Worm (Caenorhabditis elegans) whole organism, young adult: ENCODE data around the gene zig-8.

Source experiments
- B0261.1 ChIP-seq: sonication (generic microtip); optimal IDR thresholded peaks from 2 replicates; lab custom pipeline; 2016; ENCODE audit warnings: mild to moderate bottlenecking, missing genetic modification characterization, moderate library complexity, missing compliant biosample characterization
- F33H1.4 ChIP-seq: fragments of 200-800 bp; sonication (Bioruptor generic); IDR thresholded peaks from 2 replicates; pipeline ENCODE4 v1.3.6; 2022; ENCODE audit warnings: missing genetic modification reagents, missing genetic modification characterization, missing compliant biosample characterization
- K11D2.4 ChIP-seq: fragments of 200-800 bp; sonication (Bioruptor generic); IDR thresholded peaks from 2 replicates; pipeline ENCODE4 v1.3.6; 2022; ENCODE audit warnings: missing genetic modification reagents, missing genetic modification characterization, missing compliant biosample characterization
- T26A5.8 ChIP-seq: sonication (generic microtip); optimal IDR thresholded peaks from 2 replicates; lab custom pipeline; 2016; ENCODE audit warnings: missing genetic modification characterization, missing compliant biosample characterization
- Y53F4B.3 ChIP-seq: fragments of 200-800 bp; sonication (Bioruptor generic); IDR thresholded peaks from 2 replicates; pipeline ENCODE4 v1.3.6; 2022; ENCODE audit warnings: missing genetic modification reagents, missing genetic modification characterization, missing compliant biosample characterization
- Y67H2A.10 ChIP-seq: fragments of 200-800 bp; sonication (Bioruptor generic); conservative IDR thresholded peaks from 2 replicates; pipeline ENCODE4 v1.3.6; 2022; ENCODE audit warnings: missing genetic modification reagents, missing genetic modification characterization, missing compliant biosample characterization
- ZK185.1 ChIP-seq: sonication (generic microtip); optimal IDR thresholded peaks from 2 replicates; lab custom pipeline; 2016; ENCODE audit warnings: mild to moderate bottlenecking, missing genetic modification characterization, missing compliant biosample characterization; ENCODE audit not compliant: poor library complexity, severe bottlenecking
- akir-1 ChIP-seq: fragments of 200-800 bp; sonication (Bioruptor generic); optimal IDR thresholded peaks from 2 replicates; lab custom pipeline; 2018; ENCODE audit warnings: mild to moderate bottlenecking, missing genetic modification characterization, moderate library complexity, missing compliant biosample characterization
- atf-7 ChIP-seq: sonication (generic microtip); optimal IDR thresholded peaks from 2 replicates; lab custom pipeline; 2017; ENCODE audit warnings: mild to moderate bottlenecking, missing genetic modification characterization, missing compliant biosample characterization
- attf-6 ChIP-seq: fragments of 200-800 bp; sonication (Bioruptor generic); IDR thresholded peaks from 2 replicates; pipeline ENCODE4 v1.3.6; 2022; ENCODE audit warnings: missing genetic modification reagents, missing genetic modification characterization, missing compliant biosample characterization
- bed-1 ChIP-seq: fragments of 200-800 bp; sonication (Bioruptor generic); IDR thresholded peaks from 2 replicates; pipeline ENCODE4 v1.3.6; 2022; ENCODE audit warnings: missing genetic modification reagents, missing genetic modification characterization, missing compliant biosample characterization
- cebp-1 ChIP-seq, 2 experiments: fragments of 200-800 bp in 1 of 2; sonication (Bioruptor generic) in 1 of 2; sonication (generic microtip) in 1 of 2; IDR thresholded peaks in 1 of 2; optimal IDR thresholded peaks in 1 of 2; 2 replicates each; pipeline versions ENCODE4 v1.3.6 to Lab custom; 2017 to 2022; ENCODE audit warnings: missing compliant biosample characterization in 2 of 2, missing genetic modification characterization in 2 of 2, mild to moderate bottlenecking in 1 of 2, missing genetic modification reagents in 1 of 2, moderate library complexity in 1 of 2
- cebp-2 ChIP-seq: fragments of 200-800 bp; sonication (Bioruptor generic); IDR thresholded peaks from 2 replicates; pipeline ENCODE4 v1.3.6; 2022; ENCODE audit warnings: missing genetic modification characterization, missing compliant biosample characterization
- ceh-27 ChIP-seq: fragments of 200-800 bp; sonication (Bioruptor generic); optimal IDR thresholded peaks from 2 replicates; lab custom pipeline; 2018; ENCODE audit warnings: mild to moderate bottlenecking, missing genetic modification characterization, moderate library complexity, missing compliant biosample characterization
- ceh-91 ChIP-seq: fragments of 200-800 bp; sonication (Bioruptor generic); IDR thresholded peaks from 2 replicates; pipeline ENCODE4 v1.3.6; 2022; ENCODE audit warnings: missing genetic modification reagents, missing genetic modification characterization, missing compliant biosample characterization
- efl-1 ChIP-seq: fragments of 150-350 bp; optimal IDR thresholded peaks from 2 replicates; lab custom pipeline; 2014; ENCODE audit warnings: missing biosample characterization, missing genetic modification reagents, missing genetic modification characterization
- egl-44 ChIP-seq: fragments of 200-800 bp; sonication (Bioruptor generic); IDR thresholded peaks from 2 replicates; pipeline ENCODE4 v1.3.6; 2022; ENCODE audit warnings: missing genetic modification reagents, missing genetic modification characterization, missing compliant biosample characterization
- egrh-3 ChIP-seq: fragments of 200-800 bp; sonication (Bioruptor generic); IDR thresholded peaks from 2 replicates; pipeline ENCODE4 v1.3.6; 2022; ENCODE audit warnings: missing genetic modification reagents, missing genetic modification characterization, missing compliant biosample characterization
- hlh-12 ChIP-seq: sonication (generic microtip); optimal IDR thresholded peaks from 2 replicates; lab custom pipeline; 2016; ENCODE audit warnings: missing genetic modification characterization, missing compliant biosample characterization
- hlh-26 ChIP-seq: fragments of 200-800 bp; sonication (Bioruptor generic); conservative IDR thresholded peaks from 2 replicates; pipeline ENCODE4 v1.3.6; 2022; ENCODE audit warnings: missing genetic modification reagents, missing genetic modification characterization, missing compliant biosample characterization
- hmg-1.2 ChIP-seq: fragments of 200-800 bp; sonication (Bioruptor generic); IDR thresholded peaks from 2 replicates; pipeline ENCODE4 v1.3.6; 2022; ENCODE audit warnings: missing genetic modification reagents, missing genetic modification characterization, missing compliant biosample characterization
- hrde-1 ChIP-seq: sonication (generic microtip); optimal IDR thresholded peaks from 2 replicates; lab custom pipeline; 2016; ENCODE audit warnings: missing genetic modification characterization, mild to moderate bottlenecking, missing compliant biosample characterization, moderate library complexity, missing genotype, missing genetic modification reagents, borderline replicate concordance
- lin-26 ChIP-seq: fragments of 200-800 bp; sonication (Bioruptor generic); IDR thresholded peaks from 2 replicates; pipeline ENCODE4 v1.3.6; 2022; ENCODE audit warnings: missing genetic modification reagents, missing genetic modification characterization, missing compliant biosample characterization
- lin-54 ChIP-seq: fragments of 200-800 bp; sonication (Bioruptor generic); optimal IDR thresholded peaks from 2 replicates; lab custom pipeline; 2018; ENCODE audit warnings: mild to moderate bottlenecking, missing genetic modification characterization, missing compliant biosample characterization
- lsl-1 ChIP-seq: fragments of 200-800 bp; sonication (Bioruptor generic); optimal IDR thresholded peaks from 2 replicates; lab custom pipeline; 2018; ENCODE audit warnings: mild to moderate bottlenecking, missing genetic modification characterization, moderate library complexity, missing compliant biosample characterization
- madf-10 ChIP-seq: sonication (generic microtip); optimal IDR thresholded peaks from 2 replicates; lab custom pipeline; 2016; ENCODE audit warnings: mild to moderate bottlenecking, missing genetic modification characterization, missing compliant biosample characterization
- madf-3 ChIP-seq: fragments of 200-800 bp; sonication (Bioruptor generic); IDR thresholded peaks from 2 replicates; pipeline ENCODE4 v1.3.6; 2022; ENCODE audit warnings: missing genetic modification reagents, missing genetic modification characterization, missing compliant biosample characterization
- madf-6 ChIP-seq: fragments of 200-800 bp; sonication (Bioruptor generic); IDR thresholded peaks from 2 replicates; pipeline ENCODE4 v1.3.6; 2022; ENCODE audit warnings: missing genetic modification reagents, missing genetic modification characterization, missing compliant biosample characterization
- nhr-90 ChIP-seq: sonication (generic microtip); optimal IDR thresholded peaks from 2 replicates; lab custom pipeline; 2016; ENCODE audit warnings: missing genotype, mild to moderate bottlenecking, missing genetic modification characterization, missing compliant biosample characterization
- rcor-1 ChIP-seq: fragments of 200-800 bp; sonication (Bioruptor generic); IDR thresholded peaks from 2 replicates; pipeline ENCODE4 v1.3.6; 2022; ENCODE audit warnings: missing genetic modification reagents, missing genetic modification characterization, missing compliant biosample characterization
- rpc-1 ChIP-seq, 2 experiments: fragments of 150-350 bp in 1 of 2; sonication (generic microtip) in 1 of 2; optimal IDR thresholded peaks; 2 replicates each; lab custom pipeline; 2014 to 2018; ENCODE audit warnings: missing biosample characterization in 1 of 2, missing genetic modification characterization in 1 of 2, missing genetic modification reagents in 1 of 2, missing genotype in 1 of 2
- snpc-1.3 ChIP-seq: sonication (generic microtip); optimal IDR thresholded peaks from 2 replicates; lab custom pipeline; 2017; ENCODE audit warnings: missing genetic modification characterization, mild to moderate bottlenecking, missing compliant biosample characterization, antibody characterized with exemption, moderate library complexity, missing genotype, missing genetic modification reagents; ENCODE audit not compliant: insufficient read depth
- sptf-2 ChIP-seq: fragments of 200-800 bp; sonication (Bioruptor generic); optimal IDR thresholded peaks from 2 replicates; lab custom pipeline; 2018; ENCODE audit warnings: mild to moderate bottlenecking, missing genetic modification characterization, missing compliant biosample characterization
- tbx-9 ChIP-seq: sonication (generic microtip); optimal IDR thresholded peaks from 2 replicates; lab custom pipeline; 2016; ENCODE audit warnings: borderline replicate concordance, missing genetic modification characterization, inconsistent platforms, missing compliant biosample characterization
- unc-130 ChIP-seq: sonication (generic microtip); optimal IDR thresholded peaks from 2 replicates; lab custom pipeline; 2016; ENCODE audit warnings: missing genetic modification reagents, missing genetic modification characterization, missing compliant biosample characterization
- xnd-1 ChIP-seq: sonication (generic microtip); optimal IDR thresholded peaks from 2 replicates; lab custom pipeline; 2016; ENCODE audit warnings: missing genotype, missing genetic modification reagents, missing genetic modification characterization, missing compliant biosample characterization
- zfh-2 ChIP-seq: fragments of 200-800 bp; sonication (Bioruptor generic); conservative IDR thresholded peaks from 2 replicates; pipeline ENCODE4 v1.3.6; 2022; ENCODE audit warnings: missing genetic modification reagents, missing genetic modification characterization, missing compliant biosample characterization
- ztf-18 ChIP-seq: sonication (generic microtip); optimal IDR thresholded peaks from 2 replicates; lab custom pipeline; 2016; ENCODE audit warnings: missing genotype, mild to moderate bottlenecking, missing genetic modification characterization, missing compliant biosample characterization
- ztf-25 ChIP-seq: fragments of 200-800 bp; sonication (Bioruptor generic); IDR thresholded peaks from 2 replicates; pipeline ENCODE4 v1.3.6; 2022; ENCODE audit warnings: missing genetic modification reagents, missing genetic modification characterization, missing compliant biosample characterization

zig-8 gene

DNA sequence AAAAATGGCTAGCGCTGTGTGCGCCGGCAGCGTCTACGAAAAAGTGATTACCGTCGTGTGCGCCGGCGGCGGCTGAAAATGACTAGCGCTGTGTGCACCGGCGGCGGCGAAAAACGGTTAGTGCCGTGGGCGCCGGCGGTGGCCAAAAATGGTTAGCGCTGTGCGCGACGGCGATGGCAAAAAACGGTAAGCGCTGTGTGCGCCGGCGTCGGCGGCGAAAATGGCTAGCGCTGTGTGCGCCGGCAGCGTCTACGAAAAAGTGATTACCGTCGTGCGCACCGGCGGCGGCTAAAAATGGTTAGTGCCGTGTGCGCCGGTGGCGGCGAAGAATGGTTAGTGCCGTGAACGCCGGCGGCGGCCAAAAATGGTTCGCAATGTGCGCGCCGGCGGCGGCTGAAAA, 27.3 kb upstream of the zig-8 start:
- peak; percentile 59; the same call in 1 of the 2 replicates for TF ChIP-seq egrh-3 (GFP tag; lab: Robert Waterston, UW)
- no peak for TF ChIP-seq tbx-9
- TF ChIP-seq bed-1 (GFP tag; lab: Robert Waterston, UW): no peak
- TF ChIP-seq sptf-2 (GFP tag; lab: Kevin White, UChicago): no peak
- no peak for TF ChIP-seq ceh-91
- 0 out of 2 replicates have a peak, but pooled peaks have one; percentile 61 for TF ChIP-seq madf-3 (GFP tag; lab: Robert Waterston, UW)
- 0 out of 2 replicates have a peak, but pooled peaks have one; percentile 43 for TF ChIP-seq zfh-2 (GFP tag; lab: Robert Waterston, UW)
- TF ChIP-seq K11D2.4: no peak
- TF ChIP-seq egl-44 (GFP tag; lab: Robert Waterston, UW): 0 out of 2 replicates have a peak, but pooled peaks have one; percentile 9

DNA sequence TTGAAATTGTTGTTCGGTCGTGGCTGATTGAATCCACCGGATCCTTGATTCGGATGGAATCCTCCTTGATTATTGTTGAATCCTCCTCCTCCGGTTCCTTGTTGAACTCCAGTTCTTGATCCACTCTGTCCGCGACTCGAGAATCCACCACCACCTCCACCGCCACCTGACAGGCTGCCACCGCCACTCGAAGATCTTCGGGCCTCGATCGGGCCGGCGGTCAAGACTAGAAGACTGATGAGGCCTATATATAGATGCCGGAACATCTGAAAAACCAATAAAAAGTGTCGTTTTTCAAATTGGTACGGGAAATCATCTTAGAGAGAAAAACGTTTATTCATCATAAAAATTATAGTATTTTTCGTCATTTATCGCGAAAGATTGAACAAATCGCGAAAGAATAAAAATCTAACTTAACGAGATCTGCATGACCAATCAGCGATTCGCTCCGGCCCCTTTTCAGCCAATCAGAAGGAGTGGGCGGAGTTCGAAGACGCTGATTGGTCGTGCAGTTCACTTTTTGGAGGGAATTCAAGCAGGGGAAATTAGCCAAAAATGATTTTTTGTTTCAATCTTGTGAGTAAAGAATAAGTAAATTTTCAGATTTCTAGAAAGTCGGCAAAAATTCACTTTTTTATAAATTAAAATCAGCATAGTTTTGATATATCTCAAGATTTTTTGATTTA, 20.3 kb upstream of the zig-8 start, which contains the start of gene pqn-83:
pqn-83 (minus strand) TSS at position 272 of the 686 bp plus-strand sequence.
- TF ChIP-seq lsl-1 (no peak), zfh-2 (GFP tag; lab: Robert Waterston, UW) (peak; percentile 55; the same call in 1 of the 2 replicates), lin-26 (GFP tag; lab: Robert Waterston, UW) (0 out of 2 replicates have a peak, but pooled peaks have one; percentile 40)

DNA sequence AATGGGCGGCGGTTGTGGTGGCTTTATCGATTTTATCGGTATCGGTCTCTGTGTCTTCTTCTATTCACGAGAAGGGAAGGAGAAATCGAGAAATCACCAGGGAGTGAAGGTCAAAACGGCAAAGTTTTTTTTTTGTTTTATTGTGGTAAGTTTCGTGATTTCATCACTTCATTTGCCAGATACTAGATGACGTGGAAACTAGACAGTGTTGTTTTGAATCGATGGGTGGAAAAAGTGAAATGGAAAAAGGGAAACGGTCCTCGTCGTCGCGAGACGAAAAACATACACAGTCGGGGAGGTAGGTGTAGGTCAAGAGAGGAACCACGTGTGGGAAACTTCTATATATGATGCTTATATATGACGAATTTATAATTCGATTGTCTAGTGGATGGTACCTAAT, 18.6 kb upstream of the zig-8 start:
- no peak for TF ChIP-seq cebp-1 (GFP tag; IDR thresholded peaks at IDR 0.05; lab: Robert Waterston, UW)
- TF ChIP-seq cebp-1 (tag; optimal IDR thresholded peaks at IDR 0.05; lab: Kevin White, UChicago): peak; percentile 62
- no peak for TF ChIP-seq cebp-2 (GFP tag; lab: Robert Waterston, UW)

DNA sequence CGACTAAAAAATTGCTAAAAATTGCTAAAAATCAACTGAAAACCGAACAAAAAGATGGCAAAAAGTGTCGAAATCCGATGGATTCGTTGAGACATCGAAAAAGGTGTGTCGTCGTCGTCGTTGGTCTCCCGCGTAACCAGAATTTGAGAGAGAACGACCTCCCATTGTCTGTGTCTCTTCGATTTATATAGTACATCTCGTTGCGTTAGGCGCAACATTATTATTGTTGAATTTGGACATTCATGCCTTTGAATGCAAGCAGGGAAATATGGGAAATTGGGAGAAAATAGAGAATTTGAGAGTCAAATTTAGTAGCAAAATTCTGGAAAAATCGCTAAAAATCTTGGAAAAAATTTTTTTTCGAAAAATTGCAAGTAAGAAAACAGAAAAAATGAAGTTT, 15.6 kb upstream of the zig-8 start:
- TF ChIP-seq hrde-1 (tag; lab: Kevin White, UChicago) (no peak), hmg-1.2 (GFP tag; lab: Robert Waterston, UW) (peak; percentile 55; the same call in 1 of the 2 replicates)

DNA sequence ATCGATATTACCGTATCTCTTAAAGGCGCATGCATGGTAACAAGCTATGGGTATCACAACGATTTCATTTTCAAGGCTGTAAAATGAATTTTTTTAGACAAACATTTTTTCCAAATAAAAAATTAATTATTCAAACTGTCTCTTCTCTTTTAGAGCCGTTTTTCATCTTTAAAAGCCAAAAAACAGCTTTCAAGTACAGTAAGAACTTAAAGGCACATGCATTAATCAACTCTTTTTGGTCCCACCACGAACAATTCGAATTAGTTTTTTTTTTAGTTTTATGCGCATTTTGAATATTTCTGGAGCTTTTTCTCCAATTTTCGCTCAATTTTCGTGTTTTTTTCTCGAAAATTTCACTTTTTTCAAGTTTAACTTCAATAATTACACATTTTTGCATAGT, 15.2 kb upstream of the zig-8 start:
- TF ChIP-seq atf-7: no peak
- peak; percentile 89 for TF ChIP-seq F33H1.4 (GFP tag; lab: Robert Waterston, UW)
- no peak for TF ChIP-seq attf-6
- no peak for TF ChIP-seq nhr-90 (tag; lab: Kevin White, UChicago)
- TF ChIP-seq ztf-25 (GFP tag; lab: Robert Waterston, UW): no peak
- no peak for TF ChIP-seq Y67H2A.10 (GFP tag; lab: Robert Waterston, UW)
- peak; percentile 36 for TF ChIP-seq snpc-1.3 (tag; lab: Kevin White, UChicago)
- TF ChIP-seq akir-1 (GFP tag; lab: Kevin White, UChicago): no peak
- no peak for TF ChIP-seq ZK185.1
- no peak for TF ChIP-seq madf-10 (tag; lab: Kevin White, UChicago)
- peak; percentile 14 for TF ChIP-seq efl-1 (GFP tag; lab: Kevin White, UChicago)
- TF ChIP-seq lin-54 (GFP tag; lab: Kevin White, UChicago): peak; percentile 37
- TF ChIP-seq hlh-26 (GFP tag; lab: Robert Waterston, UW): no peak
- TF ChIP-seq lsl-1: peak; percentile 97
- no peak for TF ChIP-seq hlh-12 (tag; lab: Kevin White, UChicago)
- no peak for TF ChIP-seq B0261.1 (tag; lab: Kevin White, UChicago)
- no peak for TF ChIP-seq ztf-18
- TF ChIP-seq T26A5.8 (tag; lab: Kevin White, UChicago): no peak
- no peak for TF ChIP-seq Y53F4B.3 (GFP tag; lab: Robert Waterston, UW)
- peak; percentile 83 for TF ChIP-seq madf-6 (GFP tag; lab: Robert Waterston, UW)
- TF ChIP-seq ceh-27 (GFP tag; lab: Kevin White, UChicago): no peak
- no peak for TF ChIP-seq unc-130 (GFP tag; lab: Kevin White, UChicago)
- TF ChIP-seq xnd-1 (tag; lab: Kevin White, UChicago): peak; percentile 87
- no peak for TF ChIP-seq rpc-1 (optimal IDR thresholded peaks at IDR 0.05; lab: Kevin White, UChicago)
- no peak for TF ChIP-seq rpc-1 (tag; optimal IDR thresholded peaks at IDR 0.05; lab: Kevin White, UChicago)
- peak; percentile 29; the same call in 1 of the 2 replicates for TF ChIP-seq rcor-1 (GFP tag; lab: Robert Waterston, UW)
